Worm (Caenorhabditis elegans) whole organism, L1 larva: ENCODE data around the gene B0361.11.

Experiments
- F16B12.6 ChIP-seq: fragments of 150-350 bp; optimal IDR thresholded peaks from 2 replicates; lab custom pipeline; 2014; ENCODE audit warnings: missing biosample characterization, missing genetic modification characterization
- aly-2 ChIP-seq: fragments of 150-350 bp; optimal IDR thresholded peaks from 2 replicates; lab custom pipeline; 2014; ENCODE audit warnings: missing biosample characterization, missing genetic modification characterization
- blmp-1 ChIP-seq: fragments of 150-350 bp; optimal IDR thresholded peaks from 2 replicates; lab custom pipeline; 2014; ENCODE audit warnings: missing biosample characterization, missing genetic modification characterization
- ceh-82 ChIP-seq, 3 experiments: fragments of 150-350 bp in 1 of 3; sonication (generic microtip) in 2 of 3; optimal IDR thresholded peaks; 2 replicates each; lab custom pipeline; 2014 to 2017; ENCODE audit warnings: missing biosample characterization in 3 of 3, missing genetic modification characterization in 3 of 3
- fos-1 ChIP-seq: fragments of 150-350 bp; optimal IDR thresholded peaks from 2 replicates; lab custom pipeline; 2014; ENCODE audit warnings: missing biosample characterization, missing genetic modification characterization
- mdl-1 ChIP-seq, 2 experiments: fragments of 150-350 bp; optimal IDR thresholded peaks; 2 replicates each; lab custom pipeline; 2014 to 2017; ENCODE audit warnings: missing biosample characterization in 2 of 2, missing genetic modification characterization in 2 of 2, inconsistent platforms in 1 of 2
- nhr-11 ChIP-seq: fragments of 150-350 bp; optimal IDR thresholded peaks from 2 replicates; lab custom pipeline; 2014; ENCODE audit warnings: missing biosample characterization, missing genetic modification characterization
- nhr-237 ChIP-seq: fragments of 150-350 bp; optimal IDR thresholded peaks from 2 replicates; lab custom pipeline; 2014; ENCODE audit warnings: missing biosample characterization, missing genetic modification characterization
- nhr-85 ChIP-seq: sonication (generic microtip); peaks from one replicate; lab custom pipeline; 2016; ENCODE audit warnings: missing genetic modification characterization, inconsistent platforms, missing compliant biosample characterization
- pax-3 ChIP-seq: fragments of 200-800 bp; sonication (Bioruptor generic); optimal IDR thresholded peaks from 2 replicates; lab custom pipeline; 2018; ENCODE audit warnings: mild to moderate bottlenecking, missing genetic modification characterization, moderate library complexity, missing compliant biosample characterization
- sox-4 ChIP-seq: sonication (generic microtip); optimal IDR thresholded peaks from 2 replicates; lab custom pipeline; 2016; ENCODE audit warnings: missing genetic modification characterization, missing compliant biosample characterization
- unc-130 ChIP-seq: fragments of 150-350 bp; optimal IDR thresholded peaks from 2 replicates; lab custom pipeline; 2017; ENCODE audit warnings: missing biosample characterization, missing genetic modification characterization, inconsistent platforms

ce11 chrIII:7253669-7254068, 23.7 kb upstream of the B0361.11 start:
- TF ChIP-seq nhr-11 (tag; lab: Kevin White, UChicago): no peak
- TF ChIP-seq F16B12.6 (tag; lab: Kevin White, UChicago): no peak
- TF ChIP-seq ceh-82 (tag; optimal IDR thresholded peaks at IDR 0.05; lab: Kevin White, UChicago): no peak
- no peak for TF ChIP-seq unc-130 (tag; lab: Kevin White, UChicago)
- no peak for TF ChIP-seq fos-1 (tag; lab: Kevin White, UChicago)
- no peak for TF ChIP-seq mdl-1 (tag; optimal IDR thresholded peaks at IDR 0.05; lab: Kevin White, UChicago)
- TF ChIP-seq pax-3 (tag; lab: Kevin White, UChicago): no peak
- no peak for TF ChIP-seq aly-2 (tag; lab: Kevin White, UChicago)
- TF ChIP-seq sox-4: no peak
- TF ChIP-seq blmp-1: no peak
- TF ChIP-seq nhr-237: no peak
- no peak for TF ChIP-seq nhr-85 (tag; lab: Kevin White, UChicago)
